Worm (Caenorhabditis elegans): Measurements from ENCODE around the gene pals-39.

- no peak for TF ChIP-seq tbx-2 (tag; optimal IDR thresholded peaks at IDR 0.05)
- TF ChIP-seq ama-1 (optimal IDR thresholded peaks at IDR 0.05) = no peak
- TF ChIP-seq aha-1 (tag; optimal IDR thresholded peaks at IDR 0.05) = no peak
- TF ChIP-seq efl-3 (GFP tag; optimal IDR thresholded peaks at IDR 0.05) = no peak
- no peak for TF ChIP-seq lin-39 (tag; optimal IDR thresholded peaks at IDR 0.05)
- no peak for TF ChIP-seq fkh-8 (tag; optimal IDR thresholded peaks at IDR 0.05)
- no peak for TF ChIP-seq elt-2 (tag; optimal IDR thresholded peaks at IDR 0.05)
- no peak for TF ChIP-seq nhr-28 (tag; optimal IDR thresholded peaks at IDR 0.05)
Observed at ce11 chrV:12478990-12479389, 35.3 kb upstream of the pals-39 start.
